Worm (Caenorhabditis elegans) whole organism, L3 larva: Measurements from ENCODE around the gene Y49F6B.20.

Source experiments
- ama-1 ChIP-seq: fragments of 150-350 bp; optimal IDR thresholded peaks from 2 replicates; lab custom pipeline; 2018
- egl-27 ChIP-seq: sonication (generic microtip); optimal IDR thresholded peaks from 4 replicates; lab custom pipeline; 2017; ENCODE audit warnings: missing biosample characterization, missing genetic modification reagents, missing genetic modification characterization
- elt-3 ChIP-seq, 3 experiments: fragments of 150-350 bp in 1 of 3; sonication (generic microtip) in 2 of 3; optimal IDR thresholded peaks; 2 replicates in 2 of 3; 4 replicates in 1 of 3; lab custom pipeline; 2014 to 2017; ENCODE audit warnings: missing biosample characterization in 3 of 3, missing genetic modification characterization in 3 of 3
- nhr-77 ChIP-seq: fragments of 150-350 bp; optimal IDR thresholded peaks from 2 replicates; lab custom pipeline; 2014; ENCODE audit warnings: missing biosample characterization, missing genetic modification characterization
- pqm-1 ChIP-seq: fragments of 150-350 bp; optimal IDR thresholded peaks from 2 replicates; lab custom pipeline; 2017; ENCODE audit warnings: missing biosample characterization, missing genetic modification characterization, inconsistent platforms
- skn-1 ChIP-seq: fragments of 150-350 bp; optimal IDR thresholded peaks from 2 replicates; lab custom pipeline; 2014; ENCODE audit warnings: missing biosample characterization, missing genetic modification characterization
- unc-39 ChIP-seq: sonication (generic microtip); optimal IDR thresholded peaks from 4 replicates; lab custom pipeline; 2017; ENCODE audit warnings: missing biosample characterization, missing genetic modification characterization
- unc-62 ChIP-seq: fragments of 150-350 bp; sonication (generic microtip); optimal IDR thresholded peaks from 4 replicates; lab custom pipeline; 2014; ENCODE audit warnings: missing biosample characterization, missing genetic modification reagents, missing genetic modification characterization
- zag-1 ChIP-seq: fragments of 150-350 bp; optimal IDR thresholded peaks from 2 replicates; lab custom pipeline; 2014; ENCODE audit warnings: missing biosample characterization, missing genetic modification characterization

DNA sequence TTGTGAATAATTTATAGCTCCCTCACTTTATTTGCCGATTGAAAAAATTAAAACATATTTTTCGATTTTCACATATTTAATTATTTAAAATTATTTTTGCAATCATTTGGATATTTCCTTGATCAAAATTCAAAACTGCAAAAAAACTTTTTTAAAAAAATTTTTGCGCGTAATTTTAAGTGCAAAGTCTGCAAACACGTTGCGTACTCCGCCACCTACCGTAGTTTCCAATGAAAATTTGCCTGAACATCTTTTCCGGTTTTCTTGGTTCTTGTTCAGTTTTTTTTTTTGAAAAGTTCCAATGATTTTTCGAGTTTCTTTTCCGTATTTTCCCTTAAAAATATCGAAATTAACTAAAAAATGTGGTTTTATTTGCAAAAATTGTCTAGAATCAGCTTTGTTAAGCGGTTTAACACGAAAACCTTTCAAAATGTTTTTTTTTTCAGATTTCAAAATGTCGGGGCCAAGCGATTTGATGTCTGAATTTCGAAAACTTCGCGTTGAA lies 21.6 kb downstream of the Y49F6B.20 start, which contains the start of gene C16C8.25:
- TF ChIP-seq unc-62 (GFP tag; lab: Kevin White, UChicago) = no peak
- TF ChIP-seq pqm-1 = no peak
- no peak for TF ChIP-seq skn-1 (tag; lab: Kevin White, UChicago)
- TF ChIP-seq zag-1 (tag; lab: Kevin White, UChicago) = no peak
- no peak for TF ChIP-seq nhr-77
- no peak for TF ChIP-seq egl-27 (tag; lab: Kevin White, UChicago)
- no peak for TF ChIP-seq elt-3 (tag; optimal IDR thresholded peaks at IDR 0.05; lab: Kevin White, UChicago)
- no peak for TF ChIP-seq ama-1 (lab: Kevin White, UChicago)
- no peak for TF ChIP-seq unc-39
